Fruit fly (Drosophila melanogaster): ENCODE results near the gene CG31688.

Gene CG31688

dm6 chr2L:20397032-20397431 lies 29.0 kb upstream of the CG31688 start (continued):
- TF ChIP-seq HLH3B (GFP tag; IDR thresholded peaks at IDR 0.05) (no peak), unpg (GFP tag; optimal IDR thresholded peaks at IDR 0.05) (no peak), CoRest (tag; optimal IDR thresholded peaks at IDR 0.05) (no peak), Hmr (GFP tag; optimal IDR thresholded peaks at IDR 0.05) (peak; percentile 8), schlank (tag; optimal IDR thresholded peaks at IDR 0.05) (no peak), Hr78 (GFP tag; optimal IDR thresholded peaks at IDR 0.05) (peak in 1 of 2 experiments; percentile 23), exex (tag; optimal IDR thresholded peaks at IDR 0.05) (peak; percentile 87), CG16779 (GFP tag; IDR thresholded peaks at IDR 0.05) (no peak), Meics (GFP tag; optimal IDR thresholded peaks at IDR 0.05) (no peak), Ets65A (GFP tag) (no peak), twi (tag; optimal IDR thresholded peaks at IDR 0.05) (no peak), mirr (GFP tag; optimal IDR thresholded peaks at IDR 0.05) (peak; percentile 90), CG30431 (GFP tag; optimal IDR thresholded peaks at IDR 0.05) (no peak), CG34376 (GFP tag; optimal IDR thresholded peaks at IDR 0.05) (peak; percentile 77), tap (tag; optimal IDR thresholded peaks at IDR 0.05) (no peak), sug (tag; optimal IDR thresholded peaks at IDR 0.05) (peak; percentile 54), wdn (GFP tag; IDR thresholded peaks at IDR 0.05) (no peak), unc-4 (GFP tag; IDR thresholded peaks at IDR 0.05; ENCODE audit: partially characterized antibody) (no peak), tx (GFP tag; optimal IDR thresholded peaks at IDR 0.05) (no peak), CG14965 (GFP tag; optimal IDR thresholded peaks at IDR 0.05; ENCODE audit: borderline replicate concordance) (no peak), eve (GFP tag; optimal IDR thresholded peaks at IDR 0.05) (peak in 1 of 2 experiments; percentile 41), jigr1 (GFP tag; IDR thresholded peaks at IDR 0.05) (no peak), CG13894 (tag; optimal IDR thresholded peaks at IDR 0.05) (no peak)

- TF ChIP-seq ci (GFP tag; IDR thresholded peaks at IDR 0.05) (peak; percentile 28; the same call in 1 of the 3 replicates), Adf1 (GFP tag; IDR thresholded peaks at IDR 0.05) (peak; percentile 12; the same call in 1 of the 2 replicates), Dbx (GFP tag; IDR thresholded peaks at IDR 0.05) (0 out of 3 replicates have a peak, but pooled peaks have one; percentile 32), unpg (GFP tag; optimal IDR thresholded peaks at IDR 0.05) (no peak), wdn (GFP tag; IDR thresholded peaks at IDR 0.05) (no peak), Hr78 (GFP tag; optimal IDR thresholded peaks at IDR 0.05) (peak in 1 of 2 experiments; percentile 20), Camta (GFP tag; optimal IDR thresholded peaks at IDR 0.05) (no peak), Poxn (GFP tag; IDR thresholded peaks at IDR 0.05) (no peak), CG31441 (GFP tag; IDR thresholded peaks at IDR 0.05) (no peak), sob (GFP tag; IDR thresholded peaks at IDR 0.05) (no peak), ftz-f1 (GFP tag; optimal IDR thresholded peaks at IDR 0.05) (peak; percentile 75), CG12071 (GFP tag; optimal IDR thresholded peaks at IDR 0.05) (peak; percentile 45), CG3726 (GFP tag; IDR thresholded peaks at IDR 0.05) (no peak), CG1024 (GFP tag; IDR thresholded peaks at IDR 0.05) (no peak), lab (GFP tag; optimal IDR thresholded peaks at IDR 0.05) (peak; percentile 35), sug (tag; optimal IDR thresholded peaks at IDR 0.05) (peak; percentile 33), CG8290 (GFP tag; optimal IDR thresholded peaks at IDR 0.05) (no peak), CG8290 (tag; optimal IDR thresholded peaks at IDR 0.05) (peak in 1 of 2 experiments; percentile 39), bigmax (GFP tag; optimal IDR thresholded peaks at IDR 0.05) (no peak), kay (GFP tag; optimal IDR thresholded peaks at IDR 0.05) (peak; percentile 61), CG15514 (GFP tag; optimal IDR thresholded peaks at IDR 0.05) (peak; percentile 24), Rfx (GFP tag; IDR thresholded peaks at IDR 0.05) (peak; percentile 40; the same call in 1 of the 2 replicates), vnd (GFP tag; IDR thresholded peaks at IDR 0.05; ENCODE audit: partially characterized antibody) (no peak), CG31365 (tag; optimal IDR thresholded peaks at IDR 0.05) (no peak), Bteb2 (GFP tag; optimal IDR thresholded peaks at IDR 0.05) (no peak), Fer1 (GFP tag; optimal IDR thresholded peaks at IDR 0.05) (peak; percentile 13), ewg (GFP tag; optimal IDR thresholded peaks at IDR 0.05) (no peak), CG5180 (GFP tag; optimal IDR thresholded peaks at IDR 0.05) (peak; percentile 99), CG3995 (GFP tag; optimal IDR thresholded peaks at IDR 0.05) (peak; percentile 11), Deaf1 (tag; optimal IDR thresholded peaks at IDR 0.05) (peak; percentile 53), CG2120 (GFP tag; optimal IDR thresholded peaks at IDR 0.05) (peak; percentile 2), dmrt99B (tag; optimal IDR thresholded peaks at IDR 0.05) (no peak)
These were observed 26.8 kb upstream of the CG31688 start for dm6 chr2L:20399239-20399638.
